Fruit fly (Drosophila melanogaster) whole organism, embryonic: ENCODE measurements around the gene janB.

ENCODE experiments used
- CG10431 ChIP-seq: fragments of 200-800 bp; sonication (Bioruptor generic); optimal IDR thresholded peaks from 3 replicates; lab custom pipeline; 2018; ENCODE audit warnings: missing biosample characterization, mild to moderate bottlenecking, missing genetic modification characterization
- CG14441 ChIP-seq: fragments of 200-800 bp; sonication (Bioruptor generic); IDR thresholded peaks from 2 replicates; pipeline ENCODE4 v1.3.6; 2022; ENCODE audit warnings: missing biosample characterization, missing genetic modification characterization
- CG15479 ChIP-seq: fragments of 200-800 bp; sonication (Bioruptor generic); optimal IDR thresholded peaks from 3 replicates; lab custom pipeline; 2019; ENCODE audit warnings: missing biosample characterization, mild to moderate bottlenecking, missing genetic modification characterization, moderate library complexity
- CG18599 ChIP-seq: fragments of 200-800 bp; sonication (Bioruptor generic); optimal IDR thresholded peaks from 3 replicates; lab custom pipeline; 2017; ENCODE audit warnings: missing biosample characterization, missing genetic modification characterization, mild to moderate bottlenecking, moderate library complexity, missing genetic modification reagents
- CG4707 ChIP-seq: fragments of 200-800 bp; sonication (Bioruptor generic); optimal IDR thresholded peaks from 2 replicates; lab custom pipeline; 2018; ENCODE audit warnings: missing biosample characterization, mild to moderate bottlenecking, missing genetic modification characterization, moderate library complexity
- CG7839 ChIP-seq: fragments of 200-800 bp; sonication (Bioruptor generic); optimal IDR thresholded peaks from 3 replicates; lab custom pipeline; 2018; ENCODE audit warnings: missing biosample characterization, mild to moderate bottlenecking, missing genetic modification characterization, moderate library complexity
- Lpt ChIP-seq: fragments of >200 bp; optimal IDR thresholded peaks from 2 replicates; lab custom pipeline; 2018; ENCODE audit warnings: missing biosample characterization, missing genetic modification characterization
- Myb ChIP-seq: fragments of 200-800 bp; sonication (Bioruptor generic); optimal IDR thresholded peaks from 2 replicates; lab custom pipeline; 2016; ENCODE audit warnings: missing biosample characterization, missing genetic modification characterization
- tna ChIP-seq: fragments of 200-800 bp; sonication (Bioruptor generic); IDR thresholded peaks from 2 replicates; pipeline ENCODE4 v1.3.6; 2022; ENCODE audit warnings: missing biosample characterization, missing genetic modification characterization; ENCODE audit not compliant: partially characterized antibody

DNA sequence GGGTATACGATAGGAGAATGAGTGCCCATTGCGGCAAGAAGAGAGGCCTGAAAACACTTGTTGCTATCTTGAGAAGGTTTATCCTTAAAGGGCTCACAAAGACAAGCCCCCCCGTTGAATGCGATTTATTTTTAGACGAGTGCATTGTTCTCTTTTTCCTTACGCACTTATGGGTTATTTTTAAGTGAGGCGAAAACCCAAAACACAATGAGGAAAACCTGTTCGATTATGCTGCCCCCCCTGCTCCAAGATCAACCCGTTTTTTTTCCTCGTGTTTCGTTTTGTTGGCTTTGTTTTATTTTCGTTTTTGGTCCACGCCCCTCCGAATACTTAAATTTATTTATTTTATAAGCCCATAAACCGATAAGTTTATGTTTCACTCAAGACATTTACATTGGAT, 21.4 kb upstream of the janB start:
- TF ChIP-seq Myb (no peak), CG7839 (tag; lab: Kevin White, UChicago) (no peak), CG10431 (no peak), CG4707 (GFP tag; lab: Kevin White, UChicago) (no peak), CG14441 (GFP tag; lab: Robert Waterston, UW) (0 out of 2 replicates have a peak, but pooled peaks have one; percentile 23), CG15479 (GFP tag; lab: Kevin White, UChicago) (no peak), tna (GFP tag; lab: Robert Waterston, UW) (no peak), Lpt (GFP tag; lab: Kevin White, UChicago) (no peak), CG18599 (GFP tag; lab: Kevin White, UChicago) (no peak)
